Fruit fly (Drosophila melanogaster) whole organism, prepupa: ENCODE results near the gene CG2246.
A peak's percentile ranks its signal among the peaks of the same experiment; 100 is the strongest.

Source experiments
- Blimp-1 ChIP-seq: fragments of 200-800 bp; sonication (Bioruptor generic); optimal IDR thresholded peaks from 3 replicates; lab custom pipeline; 2017; ENCODE audit warnings: missing biosample characterization, missing genetic modification characterization, mild to moderate bottlenecking, moderate library complexity, missing genetic modification reagents
- CG10669 ChIP-seq: fragments of 200-800 bp; sonication (Bioruptor generic); optimal IDR thresholded peaks from 3 replicates; lab custom pipeline; 2018; ENCODE audit warnings: missing biosample characterization, mild to moderate bottlenecking, missing genetic modification characterization, moderate library complexity
- CG11762 ChIP-seq: fragments of 200-800 bp; sonication (Bioruptor generic); optimal IDR thresholded peaks from 3 replicates; lab custom pipeline; 2016; ENCODE audit warnings: missing biosample characterization, missing genetic modification characterization; ENCODE audit not compliant: insufficient read depth
- CG15336 ChIP-seq: fragments of 200-800 bp; sonication (Bioruptor generic); IDR thresholded peaks from 2 replicates; pipeline ENCODE4 v1.3.6; 2022; ENCODE audit warnings: missing biosample characterization, missing genetic modification characterization
- CG1621 ChIP-seq: fragments of 200-800 bp; sonication (Bioruptor generic); optimal IDR thresholded peaks from 3 replicates; lab custom pipeline; 2018; ENCODE audit warnings: missing biosample characterization, mild to moderate bottlenecking, missing genetic modification characterization
- CG16779 ChIP-seq: fragments of 200-800 bp; sonication (Bioruptor generic); optimal IDR thresholded peaks from 3 replicates; lab custom pipeline; 2017; ENCODE audit warnings: missing biosample characterization, mild to moderate bottlenecking, missing genetic modification characterization
- CG3032 ChIP-seq: fragments of 200-800 bp; optimal IDR thresholded peaks from 2 replicates; lab custom pipeline; 2019; ENCODE audit warnings: missing biosample characterization, mild to moderate bottlenecking, missing genetic modification characterization, moderate library complexity
- CG31627 ChIP-seq: fragments of 200-800 bp; sonication (Bioruptor generic); optimal IDR thresholded peaks from 3 replicates; lab custom pipeline; 2016; ENCODE audit warnings: missing biosample characterization, missing genetic modification characterization
- CG34406 ChIP-seq: fragments of 200-800 bp; sonication (Bioruptor generic); optimal IDR thresholded peaks from 3 replicates; lab custom pipeline; 2016; ENCODE audit warnings: missing biosample characterization, missing genetic modification characterization
- CG4318 ChIP-seq: fragments of 200-800 bp; sonication (Bioruptor generic); optimal IDR thresholded peaks from 3 replicates; lab custom pipeline; 2017; ENCODE audit warnings: missing biosample characterization, mild to moderate bottlenecking, missing genetic modification characterization
- CG6792 ChIP-seq: fragments of 200-800 bp; sonication (Bioruptor generic); optimal IDR thresholded peaks from 3 replicates; lab custom pipeline; 2016; ENCODE audit warnings: missing biosample characterization, missing genetic modification characterization
- CG8119 ChIP-seq: fragments of 200-800 bp; sonication (Bioruptor generic); IDR thresholded peaks from 3 replicates; pipeline ENCODE4 v1.3.6; 2022; ENCODE audit warnings: missing biosample characterization, missing genetic modification characterization
- CG8319 ChIP-seq: fragments of 200-800 bp; sonication (Bioruptor generic); optimal IDR thresholded peaks from 3 replicates; lab custom pipeline; 2016; ENCODE audit warnings: missing biosample characterization, missing genetic modification characterization
- CG8632 ChIP-seq: fragments of 200-800 bp; sonication (Bioruptor generic); optimal IDR thresholded peaks from 3 replicates; lab custom pipeline; 2016; ENCODE audit warnings: missing biosample characterization, missing genetic modification characterization
- Eip78C ChIP-seq: fragments of 200-800 bp; sonication (Bioruptor generic); peaks from one replicate; lab custom pipeline; 2016; ENCODE audit warnings: missing biosample characterization, missing genetic modification characterization
- Ets96B ChIP-seq: fragments of 200-800 bp; optimal IDR thresholded peaks from 2 replicates; lab custom pipeline; 2019; ENCODE audit warnings: missing biosample characterization, mild to moderate bottlenecking, missing genetic modification characterization, moderate library complexity
- Gug ChIP-seq: fragments of 200-800 bp; sonication (Bioruptor generic); IDR thresholded peaks from 2 replicates; pipeline ENCODE4 v1.3.6; 2022; ENCODE audit warnings: missing biosample characterization, missing genetic modification characterization
- Hr39 ChIP-seq: fragments of 200-800 bp; sonication (Bioruptor generic); optimal IDR thresholded peaks from 2 replicates; lab custom pipeline; 2016; ENCODE audit warnings: missing biosample characterization, missing genetic modification characterization
- Hr4 ChIP-seq: fragments of 200-800 bp; sonication (Bioruptor generic); optimal IDR thresholded peaks from 3 replicates; lab custom pipeline; 2016; ENCODE audit warnings: missing biosample characterization, missing genetic modification characterization
- Lpt ChIP-seq: fragments of 200-800 bp; sonication (Bioruptor generic); optimal IDR thresholded peaks from 3 replicates; lab custom pipeline; 2016; ENCODE audit warnings: missing biosample characterization, missing genetic modification characterization
- Sox102F ChIP-seq: fragments of 200-800 bp; sonication (Bioruptor generic); optimal IDR thresholded peaks from 2 replicates; lab custom pipeline; 2016; ENCODE audit warnings: missing biosample characterization, mild to moderate bottlenecking, missing genetic modification characterization
- Sox14 ChIP-seq: fragments of 200-800 bp; sonication (Bioruptor generic); optimal IDR thresholded peaks from 3 replicates; lab custom pipeline; 2016; ENCODE audit warnings: missing biosample characterization, missing genetic modification characterization
- Sox15 ChIP-seq: fragments of 200-800 bp; sonication (Bioruptor generic); optimal IDR thresholded peaks from 3 replicates; lab custom pipeline; 2016; ENCODE audit warnings: missing biosample characterization, missing genetic modification characterization
- acj6 ChIP-seq: fragments of 200-800 bp; sonication (Bioruptor generic); optimal IDR thresholded peaks from 3 replicates; lab custom pipeline; 2016; ENCODE audit warnings: missing biosample characterization, missing genetic modification characterization
- cyc ChIP-seq: fragments of 200-800 bp; sonication (Bioruptor generic); optimal IDR thresholded peaks from 3 replicates; lab custom pipeline; 2016; ENCODE audit warnings: missing biosample characterization, missing genetic modification characterization
- eg ChIP-seq: fragments of 200-800 bp; sonication (Bioruptor generic); IDR thresholded peaks from 3 replicates; pipeline ENCODE4 v1.3.6; 2022; ENCODE audit warnings: missing biosample characterization, missing genetic modification characterization
- esn ChIP-seq: fragments of 200-800 bp; sonication (Bioruptor generic); optimal IDR thresholded peaks from 2 replicates; lab custom pipeline; 2016; ENCODE audit warnings: missing biosample characterization, mild to moderate bottlenecking, missing genetic modification characterization, moderate library complexity
- fd85E ChIP-seq: fragments of 200-800 bp; sonication (Bioruptor generic); optimal IDR thresholded peaks from 3 replicates; lab custom pipeline; 2016; ENCODE audit warnings: missing biosample characterization, missing genetic modification characterization
- lz ChIP-seq: fragments of 200-800 bp; sonication (Bioruptor generic); optimal IDR thresholded peaks from 3 replicates; lab custom pipeline; 2016; ENCODE audit warnings: missing biosample characterization, missing genetic modification characterization
- pdm3 ChIP-seq: fragments of 200-800 bp; sonication (Bioruptor generic); optimal IDR thresholded peaks from 3 replicates; lab custom pipeline; 2016; ENCODE audit warnings: missing biosample characterization, missing genetic modification characterization
- salr ChIP-seq, 2 experiments: fragments of 200-800 bp; sonication (Bioruptor generic); optimal IDR thresholded peaks; 3 replicates each; lab custom pipeline; 2016 to 2018; ENCODE audit warnings: missing biosample characterization in 2 of 2, missing genetic modification characterization in 2 of 2, mild to moderate bottlenecking in 1 of 2
- spab ChIP-seq: fragments of 200-800 bp; sonication (Bioruptor generic); optimal IDR thresholded peaks from 2 replicates; lab custom pipeline; 2017; ENCODE audit warnings: missing biosample characterization, mild to moderate bottlenecking, missing genetic modification characterization, missing genetic modification reagents
- svp ChIP-seq: fragments of 200-800 bp; sonication (Bioruptor generic); peaks from one replicate; lab custom pipeline; 2016; ENCODE audit warnings: missing biosample characterization, missing genetic modification characterization
- topi ChIP-seq: fragments of 200-800 bp; sonication (Bioruptor generic); optimal IDR thresholded peaks from 3 replicates; lab custom pipeline; 2016; ENCODE audit warnings: missing biosample characterization, missing genetic modification characterization

The CG2246 gene

dm6 chr3R:30601440-30602256 lies at the start of gene CG2246, which contains the start of gene CG31021 (continued):
- TF ChIP-seq Sox15 (GFP tag; lab: Kevin White, UChicago) (no peak), CG31627 (peak; percentile 51), Gug (0 out of 2 replicates have a peak, but pooled peaks have one; percentile 16), pdm3 (peak; percentile 2), fd85E (no peak), CG1621 (tag; lab: Kevin White, UChicago) (no peak), CG4318 (GFP tag; lab: Kevin White, UChicago) (no peak), CG6792 (GFP tag; lab: Kevin White, UChicago) (peak; percentile 11), esn (GFP tag; lab: Kevin White, UChicago) (peak; percentile 52), CG16779 (tag; lab: Kevin White, UChicago) (no peak)
- TF ChIP-seq, all 60 proteins: peak for 32

- TF ChIP-seq CG34406: no peak
- TF ChIP-seq CG31627: no peak
- TF ChIP-seq Lpt: no peak
- TF ChIP-seq cyc (GFP tag; lab: Kevin White, UChicago): no peak
- no peak for TF ChIP-seq CG3032 (tag; lab: Kevin White, UChicago)
- TF ChIP-seq CG8119 (GFP tag; lab: Robert Waterston, UW): no peak
- no peak for TF ChIP-seq acj6 (GFP tag; lab: Kevin White, UChicago)
- no peak for TF ChIP-seq spab (GFP tag; lab: Kevin White, UChicago)
- TF ChIP-seq CG15336 (GFP tag; lab: Robert Waterston, UW): no peak
- no peak for TF ChIP-seq Gug
- TF ChIP-seq salr (GFP tag; optimal IDR thresholded peaks at IDR 0.05; lab: Kevin White, UChicago): no peak
- no peak for TF ChIP-seq Hr39 (GFP tag; lab: Kevin White, UChicago)
- no peak for TF ChIP-seq CG10669
- no peak for TF ChIP-seq topi (GFP tag; lab: Kevin White, UChicago)
- TF ChIP-seq eg (GFP tag; lab: Robert Waterston, UW): no peak
- no peak for TF ChIP-seq CG8632
Observed at dm6 chr3R:30649661-30650060, 48.4 kb upstream of the CG2246 start, which contains the start of gene CG34433. Gene CG34433 (plus strand): TSS chr3R:30649961.

dm6 chr3R:30648851-30649250 lies 47.6 kb upstream of the CG2246 start, which contains the start of gene CG34432:
Gene CG34432 (plus strand): TSS chr3R:30649151.
- no peak for TF ChIP-seq CG4318 (GFP tag; lab: Kevin White, UChicago)
- no peak for TF ChIP-seq Sox14 (GFP tag; lab: Kevin White, UChicago)
- TF ChIP-seq svp (GFP tag; lab: Kevin White, UChicago): no peak
- no peak for TF ChIP-seq lz (GFP tag; lab: Kevin White, UChicago)
- TF ChIP-seq Ets96B (tag; lab: Kevin White, UChicago): no peak
- TF ChIP-seq Blimp-1: no peak
- TF ChIP-seq CG11762 (GFP tag; lab: Kevin White, UChicago): no peak
- no peak for TF ChIP-seq Eip78C (GFP tag; lab: Kevin White, UChicago)
- TF ChIP-seq Hr4 (GFP tag; lab: Kevin White, UChicago): no peak
- no peak for TF ChIP-seq CG34406
- no peak for TF ChIP-seq Sox102F (GFP tag; lab: Kevin White, UChicago)

DNA sequence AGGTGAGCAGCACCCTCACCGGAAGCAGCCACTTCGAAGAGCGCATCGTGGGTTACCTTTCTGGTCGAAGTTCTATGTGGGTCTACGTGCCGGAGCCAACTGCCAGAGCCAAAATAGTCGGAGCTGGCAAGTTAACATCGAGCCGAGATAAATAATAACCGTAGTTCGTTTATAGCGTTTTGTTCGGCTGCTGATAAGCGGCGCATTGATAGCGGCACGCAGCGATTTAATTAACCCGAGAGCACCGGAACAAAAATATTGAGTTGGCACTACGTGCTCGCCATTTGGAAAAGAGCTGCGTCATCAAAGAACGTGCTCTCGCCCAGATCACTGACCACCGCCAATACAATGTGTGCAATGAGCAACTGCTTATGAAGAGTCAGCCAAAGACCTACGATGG lies 47.2 kb upstream of the CG2246 start, which contains the start of gene PH4alphaPV:
PH4alphaPV (minus strand) TSS at position 101 of the 400 bp plus-strand sequence.
- no peak for TF ChIP-seq CG8319 (GFP tag; lab: Kevin White, UChicago)
